Fruit fly (Drosophila melanogaster) whole organism, prepupa: ENCODE measurements around the gene Cyp311a1.

ENCODE experiments used
- Blimp-1 ChIP-seq: fragments of 200-800 bp; sonication (Bioruptor generic); optimal IDR thresholded peaks from 3 replicates; lab custom pipeline; 2017; ENCODE audit warnings: missing biosample characterization, missing genetic modification characterization, mild to moderate bottlenecking, moderate library complexity, missing genetic modification reagents
- CG10631 ChIP-seq: fragments of 200-800 bp; sonication (Bioruptor generic); optimal IDR thresholded peaks from 2 replicates; lab custom pipeline; 2016; ENCODE audit warnings: missing biosample characterization, missing genetic modification characterization
- CG10669 ChIP-seq: fragments of 200-800 bp; sonication (Bioruptor generic); optimal IDR thresholded peaks from 3 replicates; lab custom pipeline; 2018; ENCODE audit warnings: missing biosample characterization, mild to moderate bottlenecking, missing genetic modification characterization, moderate library complexity
- CG11294 ChIP-seq: fragments of 200-800 bp; sonication (Bioruptor generic); IDR thresholded peaks from 2 replicates; pipeline ENCODE4 v1.3.6; 2022; ENCODE audit warnings: missing biosample characterization, missing genetic modification characterization
- CG11762 ChIP-seq: fragments of 200-800 bp; sonication (Bioruptor generic); optimal IDR thresholded peaks from 3 replicates; lab custom pipeline; 2016; ENCODE audit warnings: missing biosample characterization, missing genetic modification characterization; ENCODE audit not compliant: insufficient read depth
- CG11902 ChIP-seq: fragments of 200-800 bp; sonication (Bioruptor generic); optimal IDR thresholded peaks from 3 replicates; lab custom pipeline; 2016; ENCODE audit warnings: missing biosample characterization, missing genetic modification characterization
- CG15336 ChIP-seq: fragments of 200-800 bp; sonication (Bioruptor generic); IDR thresholded peaks from 2 replicates; pipeline ENCODE4 v1.3.6; 2022; ENCODE audit warnings: missing biosample characterization, missing genetic modification characterization
- CG16779 ChIP-seq: fragments of 200-800 bp; sonication (Bioruptor generic); optimal IDR thresholded peaks from 3 replicates; lab custom pipeline; 2017; ENCODE audit warnings: missing biosample characterization, mild to moderate bottlenecking, missing genetic modification characterization
- CG32006 ChIP-seq: fragments of 200-800 bp; sonication (Bioruptor generic); optimal IDR thresholded peaks from 3 replicates; lab custom pipeline; 2017; ENCODE audit warnings: missing biosample characterization, mild to moderate bottlenecking, missing genetic modification characterization
- CG34406 ChIP-seq: fragments of 200-800 bp; sonication (Bioruptor generic); optimal IDR thresholded peaks from 3 replicates; lab custom pipeline; 2016; ENCODE audit warnings: missing biosample characterization, missing genetic modification characterization
- CG3919 ChIP-seq: fragments of 200-800 bp; sonication (Bioruptor generic); optimal IDR thresholded peaks from 3 replicates; lab custom pipeline; 2016; ENCODE audit warnings: missing biosample characterization, missing genetic modification characterization
- CG4318 ChIP-seq: fragments of 200-800 bp; sonication (Bioruptor generic); optimal IDR thresholded peaks from 3 replicates; lab custom pipeline; 2017; ENCODE audit warnings: missing biosample characterization, mild to moderate bottlenecking, missing genetic modification characterization
- CG6163 ChIP-seq: fragments of 200-800 bp; sonication (Bioruptor generic); IDR thresholded peaks from 3 replicates; pipeline ENCODE4 v1.3.6; 2022; ENCODE audit warnings: missing biosample characterization, missing genetic modification characterization
- CG6276 ChIP-seq: fragments of 200-800 bp; sonication (Bioruptor generic); optimal IDR thresholded peaks from 2 replicates; lab custom pipeline; 2017; ENCODE audit warnings: missing biosample characterization, mild to moderate bottlenecking, missing genetic modification characterization
- CG6792 ChIP-seq: fragments of 200-800 bp; sonication (Bioruptor generic); optimal IDR thresholded peaks from 3 replicates; lab custom pipeline; 2016; ENCODE audit warnings: missing biosample characterization, missing genetic modification characterization
- CG6808 ChIP-seq: fragments of 200-800 bp; sonication (Bioruptor generic); optimal IDR thresholded peaks from 3 replicates; lab custom pipeline; 2017; ENCODE audit warnings: missing biosample characterization, missing genetic modification characterization, mild to moderate bottlenecking, moderate library complexity, missing genetic modification reagents
- CG6854 ChIP-seq: fragments of 200-800 bp; sonication (Bioruptor generic); optimal IDR thresholded peaks from 2 replicates; lab custom pipeline; 2017; ENCODE audit warnings: missing biosample characterization, mild to moderate bottlenecking, missing genetic modification characterization
- CG7368 ChIP-seq: fragments of 200-800 bp; sonication (Bioruptor generic); optimal IDR thresholded peaks from 3 replicates; lab custom pipeline; 2016; ENCODE audit warnings: missing biosample characterization, missing genetic modification characterization
- CG8119 ChIP-seq: fragments of 200-800 bp; sonication (Bioruptor generic); IDR thresholded peaks from 3 replicates; pipeline ENCODE4 v1.3.6; 2022; ENCODE audit warnings: missing biosample characterization, missing genetic modification characterization
- CG8319 ChIP-seq: fragments of 200-800 bp; sonication (Bioruptor generic); optimal IDR thresholded peaks from 3 replicates; lab custom pipeline; 2016; ENCODE audit warnings: missing biosample characterization, missing genetic modification characterization
- CG8632 ChIP-seq: fragments of 200-800 bp; sonication (Bioruptor generic); optimal IDR thresholded peaks from 3 replicates; lab custom pipeline; 2016; ENCODE audit warnings: missing biosample characterization, missing genetic modification characterization
- CG9139 ChIP-seq: fragments of 200-800 bp; sonication (Bioruptor generic); optimal IDR thresholded peaks from 3 replicates; lab custom pipeline; 2017; ENCODE audit warnings: missing biosample characterization, mild to moderate bottlenecking, missing genetic modification characterization
- Eip75B ChIP-seq: fragments of 200-800 bp; sonication (Bioruptor generic); optimal IDR thresholded peaks from 3 replicates; lab custom pipeline; 2016; ENCODE audit warnings: missing biosample characterization, missing genetic modification characterization
- Eip78C ChIP-seq: fragments of 200-800 bp; sonication (Bioruptor generic); peaks from one replicate; lab custom pipeline; 2016; ENCODE audit warnings: missing biosample characterization, missing genetic modification characterization
- Ets21C ChIP-seq: fragments of 200-800 bp; sonication (Bioruptor generic); optimal IDR thresholded peaks from 3 replicates; lab custom pipeline; 2016; ENCODE audit warnings: missing biosample characterization, missing genetic modification characterization
- Ets96B ChIP-seq: fragments of 200-800 bp; optimal IDR thresholded peaks from 2 replicates; lab custom pipeline; 2019; ENCODE audit warnings: missing biosample characterization, mild to moderate bottlenecking, missing genetic modification characterization, moderate library complexity
- Gug ChIP-seq: fragments of 200-800 bp; sonication (Bioruptor generic); IDR thresholded peaks from 2 replicates; pipeline ENCODE4 v1.3.6; 2022; ENCODE audit warnings: missing biosample characterization, missing genetic modification characterization
- Lpt ChIP-seq: fragments of 200-800 bp; sonication (Bioruptor generic); optimal IDR thresholded peaks from 3 replicates; lab custom pipeline; 2016; ENCODE audit warnings: missing biosample characterization, missing genetic modification characterization
- Met ChIP-seq: fragments of 200-800 bp; sonication (Bioruptor generic); optimal IDR thresholded peaks from 3 replicates; lab custom pipeline; 2016; ENCODE audit warnings: missing biosample characterization, missing genetic modification characterization
- OdsH ChIP-seq: fragments of 200-800 bp; sonication (Bioruptor generic); optimal IDR thresholded peaks from 3 replicates; lab custom pipeline; 2016; ENCODE audit warnings: missing biosample characterization, missing genetic modification characterization
- Smox ChIP-seq: fragments of 200-800 bp; sonication (Bioruptor generic); optimal IDR thresholded peaks from 3 replicates; lab custom pipeline; 2016; ENCODE audit warnings: missing biosample characterization, missing genetic modification characterization
- Sox102F ChIP-seq: fragments of 200-800 bp; sonication (Bioruptor generic); optimal IDR thresholded peaks from 2 replicates; lab custom pipeline; 2016; ENCODE audit warnings: missing biosample characterization, mild to moderate bottlenecking, missing genetic modification characterization
- Sox14 ChIP-seq: fragments of 200-800 bp; sonication (Bioruptor generic); optimal IDR thresholded peaks from 3 replicates; lab custom pipeline; 2016; ENCODE audit warnings: missing biosample characterization, missing genetic modification characterization
- Sox15 ChIP-seq: fragments of 200-800 bp; sonication (Bioruptor generic); optimal IDR thresholded peaks from 3 replicates; lab custom pipeline; 2016; ENCODE audit warnings: missing biosample characterization, missing genetic modification characterization
- achi ChIP-seq: fragments of 200-800 bp; sonication (Bioruptor generic); optimal IDR thresholded peaks from 3 replicates; lab custom pipeline; 2016; ENCODE audit warnings: missing biosample characterization, missing genetic modification characterization
- acj6 ChIP-seq: fragments of 200-800 bp; sonication (Bioruptor generic); optimal IDR thresholded peaks from 3 replicates; lab custom pipeline; 2016; ENCODE audit warnings: missing biosample characterization, missing genetic modification characterization
- cyc ChIP-seq: fragments of 200-800 bp; sonication (Bioruptor generic); optimal IDR thresholded peaks from 3 replicates; lab custom pipeline; 2016; ENCODE audit warnings: missing biosample characterization, missing genetic modification characterization
- dac ChIP-seq: fragments of 200-800 bp; sonication (Bioruptor generic); optimal IDR thresholded peaks from 2 replicates; lab custom pipeline; 2017; ENCODE audit warnings: missing biosample characterization, mild to moderate bottlenecking, missing genetic modification characterization
- dsx ChIP-seq: fragments of 200-800 bp; optimal IDR thresholded peaks from 3 replicates; lab custom pipeline; 2019; ENCODE audit warnings: missing biosample characterization, mild to moderate bottlenecking, missing genetic modification characterization, moderate library complexity; ENCODE audit not compliant: poor library complexity, severe bottlenecking
- esn ChIP-seq: fragments of 200-800 bp; sonication (Bioruptor generic); optimal IDR thresholded peaks from 2 replicates; lab custom pipeline; 2016; ENCODE audit warnings: missing biosample characterization, mild to moderate bottlenecking, missing genetic modification characterization, moderate library complexity
- fkh ChIP-seq: fragments of 200-800 bp; sonication (Bioruptor generic); optimal IDR thresholded peaks from 3 replicates; lab custom pipeline; 2017; ENCODE audit warnings: missing biosample characterization, mild to moderate bottlenecking, missing genetic modification characterization, moderate library complexity
- lz ChIP-seq: fragments of 200-800 bp; sonication (Bioruptor generic); optimal IDR thresholded peaks from 3 replicates; lab custom pipeline; 2016; ENCODE audit warnings: missing biosample characterization, missing genetic modification characterization
- pdm3 ChIP-seq: fragments of 200-800 bp; sonication (Bioruptor generic); optimal IDR thresholded peaks from 3 replicates; lab custom pipeline; 2016; ENCODE audit warnings: missing biosample characterization, missing genetic modification characterization
- salr ChIP-seq, 2 experiments: fragments of 200-800 bp; sonication (Bioruptor generic); optimal IDR thresholded peaks; 3 replicates each; lab custom pipeline; 2016 to 2018; ENCODE audit warnings: missing biosample characterization in 2 of 2, missing genetic modification characterization in 2 of 2, mild to moderate bottlenecking in 1 of 2
- ss ChIP-seq, 2 experiments: fragments of 200-800 bp; sonication (Bioruptor generic); optimal IDR thresholded peaks; 2 replicates in 1 of 2; 3 replicates in 1 of 2; lab custom pipeline; 2017 to 2018; ENCODE audit warnings: mild to moderate bottlenecking in 2 of 2, missing biosample characterization in 2 of 2, missing genetic modification characterization in 2 of 2, moderate library complexity in 1 of 2
- topi ChIP-seq: fragments of 200-800 bp; sonication (Bioruptor generic); optimal IDR thresholded peaks from 3 replicates; lab custom pipeline; 2016; ENCODE audit warnings: missing biosample characterization, missing genetic modification characterization
- vri ChIP-seq: fragments of 200-800 bp; sonication (Bioruptor generic); optimal IDR thresholded peaks from 3 replicates; lab custom pipeline; 2016; ENCODE audit warnings: missing biosample characterization, mild to moderate bottlenecking, missing genetic modification characterization

Cyp311a1 gene

dm6 chrX:12006678-12007441, 24.4 kb downstream of the Cyp311a1 start, which contains the start of gene CG1806 (continued):
- TF ChIP-seq pdm3 (GFP tag; lab: Kevin White, UChicago): peak; percentile 6
- TF ChIP-seq Ets21C (GFP tag; lab: Kevin White, UChicago): no peak
- TF ChIP-seq CG6808 (GFP tag; lab: Kevin White, UChicago): peak; percentile 69
- TF ChIP-seq Met: no peak
- TF ChIP-seq CG4318: no peak
- peak; percentile 40 for TF ChIP-seq Ets96B
- no peak for TF ChIP-seq CG34406 (GFP tag; lab: Kevin White, UChicago)
- no peak for TF ChIP-seq CG10631
- TF ChIP-seq Eip78C (GFP tag; lab: Kevin White, UChicago): peak; percentile 82
- peak; percentile 41 for TF ChIP-seq Lpt
- TF ChIP-seq CG15336 (GFP tag; lab: Robert Waterston, UW): peak; percentile 68; the same call in 1 of the 2 replicates
- peak; percentile 25 for TF ChIP-seq CG8632 (GFP tag; lab: Kevin White, UChicago)
- peak; percentile 68 for TF ChIP-seq CG6276 (GFP tag; lab: Kevin White, UChicago)
- TF ChIP-seq CG9139 (GFP tag; lab: Kevin White, UChicago): peak; percentile 47
- TF ChIP-seq lz (GFP tag; lab: Kevin White, UChicago): no peak
- TF ChIP-seq esn (GFP tag; lab: Kevin White, UChicago): peak; percentile 26
- TF ChIP-seq Sox14: no peak
- TF ChIP-seq salr (GFP tag; optimal IDR thresholded peaks at IDR 0.05; lab: Kevin White, UChicago): peak in 1 of 2 experiments; percentile 37
- TF ChIP-seq CG10669 (GFP tag; lab: Kevin White, UChicago): peak; percentile 32
- TF ChIP-seq CG6792: no peak

dm6 chrX:12004395-12004768, 26.9 kb downstream of the Cyp311a1 start:
- TF ChIP-seq Sox15 (GFP tag; lab: Kevin White, UChicago) (peak; percentile 76), CG32006 (peak; percentile 90), dac (GFP tag; lab: Kevin White, UChicago) (peak; percentile 46), Met (peak; percentile 27), Eip78C (GFP tag; lab: Kevin White, UChicago) (peak; percentile 88), dsx (GFP tag; lab: Kevin White, UChicago) (peak; percentile 36), Gug (peak; percentile 38; the same call in 1 of the 2 replicates), fkh (GFP tag; lab: Kevin White, UChicago) (no peak), CG34406 (GFP tag; lab: Kevin White, UChicago) (peak; percentile 79), Lpt (peak; percentile 24), CG11902 (GFP tag; lab: Kevin White, UChicago) (peak; percentile 54), CG8319 (GFP tag; lab: Kevin White, UChicago) (peak; percentile 43), CG11762 (GFP tag; lab: Kevin White, UChicago) (peak; percentile 74), achi (GFP tag; lab: Kevin White, UChicago) (peak; percentile 53), Smox (peak; percentile 41), Sox102F (GFP tag; lab: Kevin White, UChicago) (no peak), acj6 (GFP tag; lab: Kevin White, UChicago) (peak; percentile 53), OdsH (GFP tag; lab: Kevin White, UChicago) (peak; percentile 74), CG3919 (GFP tag; lab: Kevin White, UChicago) (peak; percentile 56), cyc (GFP tag; lab: Kevin White, UChicago) (peak; percentile 47), CG8632 (GFP tag; lab: Kevin White, UChicago) (peak; percentile 74), vri (GFP tag; lab: Kevin White, UChicago) (no peak), CG10631 (peak; percentile 69), CG10669 (GFP tag; lab: Kevin White, UChicago) (peak; percentile 71), ss (GFP tag; optimal IDR thresholded peaks at IDR 0.05; lab: Kevin White, UChicago) (peak; percentile 55 to 56), CG6163 (GFP tag; lab: Robert Waterston, UW) (peak; percentile 67; the same call in 2 of the 3 replicates), Sox14 (no peak), CG9139 (GFP tag; lab: Kevin White, UChicago) (peak; percentile 26), Blimp-1 (GFP tag; lab: Kevin White, UChicago) (peak; percentile 2), CG8119 (GFP tag; lab: Robert Waterston, UW) (no peak; the same call in 1 of the 3 replicates), CG7368 (peak; percentile 10), CG11294 (GFP tag; lab: Robert Waterston, UW) (peak; percentile 49; the same call in 1 of the 2 replicates), CG6792 (peak; percentile 70), CG16779 (tag; lab: Kevin White, UChicago) (peak; percentile 52), CG15336 (GFP tag; lab: Robert Waterston, UW) (peak; percentile 6; the same call in 1 of the 2 replicates), topi (GFP tag; lab: Kevin White, UChicago) (peak; percentile 1), CG6854 (peak; percentile 27), Eip75B (GFP tag; lab: Kevin White, UChicago) (no peak)
